Worm (Caenorhabditis elegans): ENCODE data around the gene F31F6.1.

DNA sequence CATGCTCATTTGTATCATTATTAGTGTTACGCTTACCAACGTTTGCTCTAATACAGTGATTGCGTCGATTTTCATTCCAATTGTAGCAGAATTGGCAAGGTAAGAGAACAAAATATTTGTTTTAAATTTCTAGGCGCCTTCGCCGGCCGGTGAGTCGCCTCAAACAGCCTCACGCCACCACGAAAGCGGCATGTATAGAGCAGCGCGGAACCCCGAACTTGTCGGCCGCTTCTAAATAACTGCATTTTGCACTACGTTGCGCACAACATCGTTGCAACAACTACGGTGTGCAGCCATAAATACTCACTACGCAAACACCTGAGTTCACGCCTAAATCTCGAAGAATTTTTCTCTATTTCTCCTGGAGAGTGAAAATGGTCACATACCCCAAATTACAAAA, 29.1 kb upstream of the F31F6.1 start:
- TF ChIP-seq ama-1 (optimal IDR thresholded peaks at IDR 0.05) (no peak), ama-1 (GFP tag; optimal IDR thresholded peaks at IDR 0.05) (no peak), chd-7 (tag; optimal IDR thresholded peaks at IDR 0.05) (no peak)

Measured in whole organism, young adult.